Worm (Caenorhabditis elegans) whole organism, L3 larva: ENCODE results near the gene K08B4.7.

Experiments
- R02D3.7 ChIP-seq: fragments of 150-350 bp; optimal IDR thresholded peaks from 2 replicates; lab custom pipeline; 2014; ENCODE audit warnings: missing biosample characterization, missing genetic modification characterization
- ZK546.5 ChIP-seq: sonication (generic microtip); optimal IDR thresholded peaks from 2 replicates; lab custom pipeline; 2017; ENCODE audit warnings: missing biosample characterization, missing genetic modification characterization
- aly-2 ChIP-seq: fragments of 150-350 bp; optimal IDR thresholded peaks from 2 replicates; lab custom pipeline; 2014; ENCODE audit warnings: missing biosample characterization, missing genetic modification characterization
- ama-1 ChIP-seq: fragments of 150-350 bp; optimal IDR thresholded peaks from 2 replicates; lab custom pipeline; 2018
- ceh-16 ChIP-seq: sonication (generic microtip); optimal IDR thresholded peaks from 2 replicates; lab custom pipeline; 2017; ENCODE audit warnings: missing biosample characterization, missing genetic modification characterization
- ceh-28 ChIP-seq: fragments of 150-350 bp; optimal IDR thresholded peaks from 2 replicates; lab custom pipeline; 2014; ENCODE audit warnings: missing biosample characterization, missing genetic modification reagents, missing genetic modification characterization
- ceh-82 ChIP-seq: fragments of 150-350 bp; optimal IDR thresholded peaks from 2 replicates; lab custom pipeline; 2014; ENCODE audit warnings: missing biosample characterization, missing genetic modification characterization
- ceh-9 ChIP-seq: sonication (generic microtip); optimal IDR thresholded peaks from 2 replicates; lab custom pipeline; 2018; ENCODE audit warnings: missing biosample characterization, missing genetic modification characterization
- daf-12 ChIP-seq: fragments of 150-350 bp; optimal IDR thresholded peaks from 2 replicates; lab custom pipeline; 2014; ENCODE audit warnings: missing biosample characterization, missing genetic modification reagents, missing genetic modification characterization
- egl-27 ChIP-seq: sonication (generic microtip); optimal IDR thresholded peaks from 4 replicates; lab custom pipeline; 2017; ENCODE audit warnings: missing biosample characterization, missing genetic modification reagents, missing genetic modification characterization
- egl-5 ChIP-seq: fragments of 150-350 bp; optimal IDR thresholded peaks from 2 replicates; lab custom pipeline; 2017; ENCODE audit warnings: missing biosample characterization, missing genetic modification reagents, missing genetic modification characterization, inconsistent platforms
- elt-1 ChIP-seq: fragments of 150-350 bp; optimal IDR thresholded peaks from 2 replicates; lab custom pipeline; 2014; ENCODE audit warnings: missing biosample characterization, missing genetic modification characterization
- elt-2 ChIP-seq: sonication (generic microtip); optimal IDR thresholded peaks from 2 replicates; lab custom pipeline; 2016; ENCODE audit warnings: missing genetic modification reagents, mild to moderate bottlenecking, missing genetic modification characterization, missing compliant biosample characterization
- elt-3 ChIP-seq, 3 experiments: fragments of 150-350 bp in 1 of 3; sonication (generic microtip) in 2 of 3; optimal IDR thresholded peaks; 2 replicates in 2 of 3; 4 replicates in 1 of 3; lab custom pipeline; 2014 to 2017; ENCODE audit warnings: missing biosample characterization in 3 of 3, missing genetic modification characterization in 3 of 3
- eor-1 ChIP-seq, 2 experiments: fragments of 150-350 bp; optimal IDR thresholded peaks; 2 replicates each; lab custom pipeline; 2014 to 2018; ENCODE audit warnings: missing biosample characterization in 2 of 2, missing genetic modification characterization in 2 of 2
- fkh-10 ChIP-seq: sonication (generic microtip); optimal IDR thresholded peaks from 2 replicates; lab custom pipeline; 2017; ENCODE audit warnings: missing biosample characterization, missing genetic modification reagents, missing genetic modification characterization
- fkh-2 ChIP-seq: fragments of 150-350 bp; optimal IDR thresholded peaks from 2 replicates; lab custom pipeline; 2014; ENCODE audit warnings: missing biosample characterization, missing genetic modification reagents, missing genetic modification characterization
- fos-1 ChIP-seq: fragments of 150-350 bp; optimal IDR thresholded peaks from 2 replicates; lab custom pipeline; 2014; ENCODE audit warnings: missing biosample characterization, missing genetic modification characterization
- hmg-11 ChIP-seq: sonication (generic microtip); optimal IDR thresholded peaks from 2 replicates; lab custom pipeline; 2016; ENCODE audit warnings: missing genetic modification characterization, missing compliant biosample characterization
- jun-1 ChIP-seq: fragments of 150-350 bp; optimal IDR thresholded peaks from 2 replicates; lab custom pipeline; 2014; ENCODE audit warnings: missing biosample characterization, missing genetic modification reagents, missing genetic modification characterization
- lin-15B ChIP-seq: fragments of 150-350 bp; optimal IDR thresholded peaks from 2 replicates; lab custom pipeline; 2014; ENCODE audit warnings: missing biosample characterization, missing genetic modification characterization
- lin-39 ChIP-seq: fragments of 150-350 bp; optimal IDR thresholded peaks from 2 replicates; lab custom pipeline; 2018; ENCODE audit warnings: missing biosample characterization, missing genetic modification reagents, missing genetic modification characterization
- lsy-12 ChIP-seq: sonication (generic microtip); optimal IDR thresholded peaks from 2 replicates; lab custom pipeline; 2016; ENCODE audit warnings: mild to moderate bottlenecking, missing genetic modification characterization, missing compliant biosample characterization
- mdl-1 ChIP-seq: fragments of 150-350 bp; optimal IDR thresholded peaks from 2 replicates; lab custom pipeline; 2014; ENCODE audit warnings: missing biosample characterization, missing genetic modification characterization
- mml-1 ChIP-seq: fragments of 150-350 bp; sonication (generic microtip); optimal IDR thresholded peaks from 3 replicates; lab custom pipeline; 2014; ENCODE audit warnings: missing biosample characterization, missing genetic modification characterization
- nfya-1 ChIP-seq: sonication (generic microtip); optimal IDR thresholded peaks from 2 replicates; lab custom pipeline; 2017; ENCODE audit warnings: missing genetic modification characterization, mild to moderate bottlenecking, missing compliant biosample characterization, antibody characterized with exemption, moderate library complexity; ENCODE audit not compliant: insufficient read depth
- nhr-11 ChIP-seq: fragments of 150-350 bp; optimal IDR thresholded peaks from 2 replicates; lab custom pipeline; 2014; ENCODE audit warnings: missing biosample characterization, missing genetic modification characterization
- nhr-12 ChIP-seq: fragments of 150-350 bp; optimal IDR thresholded peaks from 2 replicates; lab custom pipeline; 2014; ENCODE audit warnings: missing biosample characterization, missing genetic modification characterization
- nhr-23 ChIP-seq: fragments of 150-350 bp; optimal IDR thresholded peaks from 2 replicates; lab custom pipeline; 2014; ENCODE audit warnings: missing biosample characterization, missing genetic modification reagents, missing genetic modification characterization
- nhr-237 ChIP-seq: fragments of 150-350 bp; optimal IDR thresholded peaks from 2 replicates; lab custom pipeline; 2014; ENCODE audit warnings: missing biosample characterization, missing genetic modification characterization
- nhr-25 ChIP-seq: sonication (generic microtip); optimal IDR thresholded peaks from 2 replicates; lab custom pipeline; 2017; ENCODE audit warnings: missing biosample characterization, missing genetic modification characterization
- nhr-28 ChIP-seq: fragments of 150-350 bp; optimal IDR thresholded peaks from 2 replicates; lab custom pipeline; 2014; ENCODE audit warnings: missing biosample characterization, missing genetic modification characterization
- nhr-43 ChIP-seq: sonication (generic microtip); optimal IDR thresholded peaks from 2 replicates; lab custom pipeline; 2016; ENCODE audit warnings: mild to moderate bottlenecking, missing genetic modification characterization, missing compliant biosample characterization; ENCODE audit not compliant: poor library complexity, severe bottlenecking
- nhr-67 ChIP-seq: fragments of 150-350 bp; optimal IDR thresholded peaks from 2 replicates; lab custom pipeline; 2014; ENCODE audit warnings: missing biosample characterization, missing genetic modification characterization
- nhr-76 ChIP-seq: fragments of 150-350 bp; sonication (generic microtip); optimal IDR thresholded peaks from 5 replicates; lab custom pipeline; 2014; ENCODE audit warnings: missing biosample characterization, missing genetic modification characterization
- nhr-77 ChIP-seq: fragments of 150-350 bp; optimal IDR thresholded peaks from 2 replicates; lab custom pipeline; 2014; ENCODE audit warnings: missing biosample characterization, missing genetic modification characterization
- pha-4 ChIP-seq: fragments of 150-350 bp; optimal IDR thresholded peaks from 2 replicates; lab custom pipeline; 2014; ENCODE audit warnings: missing biosample characterization, missing genetic modification reagents, missing genetic modification characterization
- pqm-1 ChIP-seq: fragments of 150-350 bp; optimal IDR thresholded peaks from 2 replicates; lab custom pipeline; 2017; ENCODE audit warnings: missing biosample characterization, missing genetic modification characterization, inconsistent platforms
- sea-2 ChIP-seq: fragments of 150-350 bp; sonication (generic microtip); optimal IDR thresholded peaks from 4 replicates; lab custom pipeline; 2014; ENCODE audit warnings: missing biosample characterization, missing genetic modification reagents, missing genetic modification characterization
- skn-1 ChIP-seq: fragments of 150-350 bp; optimal IDR thresholded peaks from 2 replicates; lab custom pipeline; 2014; ENCODE audit warnings: missing biosample characterization, missing genetic modification characterization
- snpc-4 ChIP-seq: fragments of 150-350 bp; optimal IDR thresholded peaks from 2 replicates; lab custom pipeline; 2014; ENCODE audit warnings: missing biosample characterization, missing genetic modification characterization
- tbx-2 ChIP-seq: sonication (generic microtip); optimal IDR thresholded peaks from 2 replicates; lab custom pipeline; 2016; ENCODE audit warnings: mild to moderate bottlenecking, missing genetic modification characterization, missing compliant biosample characterization
- unc-39 ChIP-seq: sonication (generic microtip); optimal IDR thresholded peaks from 4 replicates; lab custom pipeline; 2017; ENCODE audit warnings: missing biosample characterization, missing genetic modification characterization
- unc-62 ChIP-seq: fragments of 150-350 bp; sonication (generic microtip); optimal IDR thresholded peaks from 4 replicates; lab custom pipeline; 2014; ENCODE audit warnings: missing biosample characterization, missing genetic modification reagents, missing genetic modification characterization
- zag-1 ChIP-seq: fragments of 150-350 bp; optimal IDR thresholded peaks from 2 replicates; lab custom pipeline; 2014; ENCODE audit warnings: missing biosample characterization, missing genetic modification characterization
- ztf-11 ChIP-seq: fragments of 150-350 bp; optimal IDR thresholded peaks from 2 replicates; lab custom pipeline; 2014; ENCODE audit warnings: missing biosample characterization, missing genetic modification characterization
- ztf-4 ChIP-seq: fragments of 150-350 bp; optimal IDR thresholded peaks from 2 replicates; lab custom pipeline; 2014; ENCODE audit warnings: missing biosample characterization, missing genetic modification characterization

K08B4.7 gene

DNA sequence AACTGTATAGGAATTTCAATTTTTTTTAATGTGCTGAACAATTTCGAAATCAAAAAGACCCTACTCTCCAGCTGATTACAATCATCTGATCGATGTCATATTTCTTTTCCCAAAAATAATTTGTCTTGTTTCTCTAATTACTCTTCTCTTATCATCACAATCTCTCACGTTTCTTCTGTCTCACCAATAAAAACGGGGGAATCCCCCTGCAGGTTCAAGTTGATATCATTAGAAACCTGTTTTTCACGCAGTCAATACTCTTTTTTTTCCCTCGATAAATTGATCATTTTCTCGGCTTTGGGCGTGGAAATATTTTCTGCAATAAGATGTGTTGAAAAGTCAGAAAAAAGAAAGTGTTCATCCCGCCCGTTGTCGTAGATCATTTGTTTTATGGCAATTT, 7.6 kb upstream of the K08B4.7 start (continued):
- TF ChIP-seq ceh-9 (tag; lab: Kevin White, UChicago) (no peak), nhr-43 (tag; lab: Kevin White, UChicago) (peak; percentile 87), nhr-67 (tag; lab: Kevin White, UChicago) (no peak), lin-39 (no peak), nhr-23 (tag; lab: Kevin White, UChicago) (peak; percentile 85), daf-12 (tag; lab: Kevin White, UChicago) (no peak), zag-1 (tag; lab: Kevin White, UChicago) (no peak), elt-3 (tag; optimal IDR thresholded peaks at IDR 0.05; lab: Kevin White, UChicago) (peak in 1 of 3 experiments; percentile 45), pha-4 (tag; lab: Kevin White, UChicago) (peak; percentile 47), fos-1 (tag; lab: Kevin White, UChicago) (no peak)

DNA sequence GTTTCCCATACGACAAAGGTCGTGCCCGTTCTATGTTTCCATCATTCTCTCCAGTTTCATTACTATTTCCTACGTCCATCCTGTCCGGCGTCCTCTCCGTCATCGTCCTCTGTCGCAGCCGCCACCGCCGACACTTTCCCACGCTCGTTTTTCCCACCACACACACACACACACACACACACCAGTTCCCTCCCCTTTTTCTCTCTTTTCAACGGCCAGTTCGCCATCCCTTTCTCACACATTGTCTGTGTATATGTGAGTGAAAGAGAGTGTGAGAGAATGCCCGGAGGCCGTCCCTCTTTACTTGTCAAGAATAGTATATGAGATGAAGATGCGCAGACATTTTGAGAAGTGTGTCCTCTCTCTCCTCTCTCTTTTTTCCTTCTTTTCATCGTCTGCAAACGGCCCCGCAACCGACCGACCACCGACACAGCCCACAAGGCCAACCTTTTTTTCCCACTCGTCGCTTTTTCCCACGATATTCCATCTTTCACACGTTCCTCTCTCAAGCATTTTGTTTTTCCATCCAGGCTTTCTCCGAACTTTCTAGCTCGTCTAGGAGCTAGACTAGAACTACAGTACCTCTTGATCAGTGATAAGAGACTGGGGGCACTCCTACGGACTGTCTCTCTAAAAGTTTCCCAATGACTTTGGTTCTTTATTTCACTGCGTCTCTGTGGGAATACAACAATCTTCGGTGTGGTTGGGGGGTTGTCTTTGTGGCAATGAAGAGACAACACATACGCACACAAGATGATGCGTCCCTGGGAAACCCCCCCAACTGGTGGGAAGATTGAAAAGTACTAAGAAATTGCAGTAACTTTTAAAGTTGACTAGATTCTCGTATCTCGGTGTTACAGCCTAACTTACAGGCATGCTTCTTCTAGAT, 5.1 kb upstream of the K08B4.7 start:
- TF ChIP-seq ama-1 (lab: Kevin White, UChicago) (no peak), fkh-2 (tag; lab: Kevin White, UChicago) (no peak), nhr-12 (tag; lab: Kevin White, UChicago) (no peak), lin-15B (tag; lab: Kevin White, UChicago) (peak; percentile 39), ztf-4 (tag; lab: Kevin White, UChicago) (peak; percentile 56), fos-1 (tag; lab: Kevin White, UChicago) (no peak), mdl-1 (tag; lab: Kevin White, UChicago) (peak; percentile 30), zag-1 (tag; lab: Kevin White, UChicago) (no peak), elt-3 (tag; optimal IDR thresholded peaks at IDR 0.05; lab: Kevin White, UChicago) (peak in 1 of 3 experiments; percentile 13), hmg-11 (tag; lab: Kevin White, UChicago) (peak; percentile 96), sea-2 (GFP tag; lab: Kevin White, UChicago) (no peak), unc-62 (GFP tag; lab: Kevin White, UChicago) (peak; percentile 73), nhr-11 (tag; lab: Kevin White, UChicago) (no peak), pha-4 (tag; lab: Kevin White, UChicago) (peak; percentile 61), nhr-237 (no peak), pqm-1 (tag; lab: Kevin White, UChicago) (peak; percentile 46), egl-27 (tag; lab: Kevin White, UChicago) (peak; percentile 68), egl-5 (no peak), nhr-25 (tag; lab: Kevin White, UChicago) (peak; percentile 98), aly-2 (tag; lab: Kevin White, UChicago) (no peak), elt-2 (tag; lab: Kevin White, UChicago) (peak; percentile 65), nhr-76 (tag; lab: Kevin White, UChicago) (no peak), lin-39 (peak; percentile 41), nhr-28 (tag; lab: Kevin White, UChicago) (no peak), jun-1 (peak; percentile 69), lsy-12 (tag; lab: Kevin White, UChicago) (peak; percentile 44), skn-1 (tag; lab: Kevin White, UChicago) (no peak), nhr-67 (tag; lab: Kevin White, UChicago) (no peak), eor-1 (tag; optimal IDR thresholded peaks at IDR 0.05; lab: Kevin White, UChicago) (no peak), ZK546.5 (tag; lab: Kevin White, UChicago) (no peak), snpc-4 (tag; lab: Kevin White, UChicago) (peak; percentile 79), R02D3.7 (peak; percentile 54), nfya-1 (tag; lab: Kevin White, UChicago) (peak; percentile 82), daf-12 (tag; lab: Kevin White, UChicago) (no peak), nhr-77 (no peak), elt-1 (no peak), unc-39 (tag; lab: Kevin White, UChicago) (no peak), ceh-82 (tag; lab: Kevin White, UChicago) (no peak), nhr-23 (tag; lab: Kevin White, UChicago) (peak; percentile 86), tbx-2 (peak; percentile 68), ceh-9 (tag; lab: Kevin White, UChicago) (no peak), nhr-43 (tag; lab: Kevin White, UChicago) (peak; percentile 86), ztf-11 (tag; lab: Kevin White, UChicago) (no peak), fkh-10 (no peak), ceh-28 (tag; lab: Kevin White, UChicago) (peak; percentile 40), mml-1 (tag; lab: Kevin White, UChicago) (no peak), ceh-16 (tag; lab: Kevin White, UChicago) (no peak)
- TF ChIP-seq, all 47 proteins: peak for 21
